Worm (Caenorhabditis elegans): ENCODE measurements around the gene R04E5.8.
A peak's percentile ranks its signal among the peaks of the same experiment; 100 is the strongest.

R04E5.8 gene

DNA sequence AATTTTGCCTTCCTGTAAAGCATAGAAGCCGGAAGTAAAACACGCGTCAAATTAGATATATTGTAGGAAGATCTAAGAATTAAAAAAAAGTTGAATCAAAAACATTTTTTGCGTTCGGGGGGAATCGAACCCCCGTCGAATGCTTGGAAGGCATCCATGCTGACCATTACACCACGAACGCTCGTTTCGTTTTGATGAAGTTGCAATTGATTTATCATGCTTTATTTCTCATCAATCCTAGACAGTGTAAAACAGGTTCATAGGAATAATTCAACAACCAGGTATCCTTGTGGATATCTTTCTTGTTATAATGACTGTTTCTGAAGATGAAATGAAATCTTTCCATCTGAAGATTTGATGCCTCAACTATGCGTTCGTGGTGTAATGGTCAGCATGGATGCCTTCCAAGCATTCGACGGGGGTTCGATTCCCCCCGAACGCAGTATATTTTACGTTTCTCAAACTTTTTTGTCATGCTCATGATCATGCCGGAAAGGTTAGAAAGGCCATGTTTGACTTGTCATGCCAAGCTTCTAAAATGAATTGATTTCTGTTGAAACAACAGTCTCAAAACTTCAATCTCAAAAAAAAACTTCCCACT, 14.0 kb upstream of the R04E5.8 start (continued):
- no peak for TF ChIP-seq zim-3 (tag; optimal IDR thresholded peaks at IDR 0.05)
- no peak for TF ChIP-seq F33H1.4 (GFP tag; IDR thresholded peaks at IDR 0.05)
- no peak for TF ChIP-seq attf-6 (GFP tag; IDR thresholded peaks at IDR 0.05)
- no peak for TF ChIP-seq cebp-1 (GFP tag; IDR thresholded peaks at IDR 0.05)
- peak; percentile 29 for TF ChIP-seq cebp-1 (tag; optimal IDR thresholded peaks at IDR 0.05)
- TF ChIP-seq F57C9.4 (tag; optimal IDR thresholded peaks at IDR 0.05), result no peak
- TF ChIP-seq F49E8.2 (tag; optimal IDR thresholded peaks at IDR 0.05; ENCODE audit: insufficient read depth), result no peak
- no peak for TF ChIP-seq ztf-22 (GFP tag; optimal IDR thresholded peaks at IDR 0.05)
- TF ChIP-seq ceh-91 (GFP tag; IDR thresholded peaks at IDR 0.05), result no peak
- TF ChIP-seq repo-1 (tag; optimal IDR thresholded peaks at IDR 0.05), result no peak
- no peak for TF ChIP-seq nhr-120 (GFP tag; IDR thresholded peaks at IDR 0.05)
- TF ChIP-seq xnd-1 (tag; optimal IDR thresholded peaks at IDR 0.05), result no peak
- TF ChIP-seq ztf-28 (GFP tag; IDR thresholded peaks at IDR 0.05), result no peak
- no peak for TF ChIP-seq C06A6.2 (GFP tag; conservative IDR thresholded peaks at IDR 0.05)
- TF ChIP-seq rpc-1 (optimal IDR thresholded peaks at IDR 0.05), result peak; percentile 88
- TF ChIP-seq rpc-1 (tag; optimal IDR thresholded peaks at IDR 0.05), result peak; percentile 86
- TF ChIP-seq egl-44 (GFP tag; IDR thresholded peaks at IDR 0.05), result no peak
- no peak for TF ChIP-seq B0336.3 (GFP tag; IDR thresholded peaks at IDR 0.05)
- no peak for TF ChIP-seq ztf-3 (GFP tag; optimal IDR thresholded peaks at IDR 0.05)
- no peak for TF ChIP-seq ceh-58 (GFP tag; IDR thresholded peaks at IDR 0.05)
- TF ChIP-seq zfh-2 (GFP tag; conservative IDR thresholded peaks at IDR 0.05), result no peak
- no peak for TF ChIP-seq unc-62 (GFP tag; optimal IDR thresholded peaks at IDR 0.05)
- 0 out of 2 replicates have a peak, but pooled peaks have one; percentile 43 for TF ChIP-seq nfyb-1 (GFP tag; IDR thresholded peaks at IDR 0.05)
- no peak for TF ChIP-seq mxl-1 (tag; optimal IDR thresholded peaks at IDR 0.05)
- no peak for TF ChIP-seq ceh-27 (GFP tag; optimal IDR thresholded peaks at IDR 0.05)
- no peak for TF ChIP-seq C17E4.6 (GFP tag; IDR thresholded peaks at IDR 0.05)
- TF ChIP-seq hmg-20 (GFP tag; IDR thresholded peaks at IDR 0.05), result peak; percentile 13; the same call in 1 of the 2 replicates
- TF ChIP-seq F55B11.4 (tag; optimal IDR thresholded peaks at IDR 0.05; ENCODE audit: borderline replicate concordance, insufficient read depth), result no peak
- no peak for TF ChIP-seq lag-1 (GFP tag; IDR thresholded peaks at IDR 0.05)
- TF ChIP-seq athp-1 (tag; optimal IDR thresholded peaks at IDR 0.05), result no peak
- no peak for TF ChIP-seq fkh-3 (tag; optimal IDR thresholded peaks at IDR 0.05)
- no peak for TF ChIP-seq Y95B8A.8 (GFP tag; IDR thresholded peaks at IDR 0.05)
- TF ChIP-seq attf-5 (GFP tag; optimal IDR thresholded peaks at IDR 0.05), result peak; percentile 18
- no peak for TF ChIP-seq rcor-1 (GFP tag; IDR thresholded peaks at IDR 0.05)
- TF ChIP-seq lin-40 (tag; optimal IDR thresholded peaks at IDR 0.05), result peak; percentile 54
- no peak for TF ChIP-seq lsl-1 (GFP tag; optimal IDR thresholded peaks at IDR 0.05)
- TF ChIP-seq ceh-40 (GFP tag; IDR thresholded peaks at IDR 0.05), result no peak
- peak; percentile 56 for TF ChIP-seq hmg-1.2 (GFP tag; IDR thresholded peaks at IDR 0.05)
- TF ChIP-seq snpc-3.4 (tag; optimal IDR thresholded peaks at IDR 0.05), result peak; percentile 43
- no peak for TF ChIP-seq gei-17 (GFP tag; optimal IDR thresholded peaks at IDR 0.05)
- TF ChIP-seq dpl-1 (GFP tag; optimal IDR thresholded peaks at IDR 0.05), result no peak
- no peak for TF ChIP-seq somi-1 (GFP tag; optimal IDR thresholded peaks at IDR 0.05)
- TF ChIP-seq let-526 (GFP tag; IDR thresholded peaks at IDR 0.05), result no peak
- TF ChIP-seq lsy-27 (tag; optimal IDR thresholded peaks at IDR 0.05; ENCODE audit: borderline replicate concordance, insufficient read depth), result peak; percentile 59
- TF ChIP-seq Y56A3A.18 (GFP tag; IDR thresholded peaks at IDR 0.05), result peak; percentile 77; the same call in 1 of the 2 replicates
- TF ChIP-seq egrh-3 (GFP tag; IDR thresholded peaks at IDR 0.05), result no peak
- TF ChIP-seq hlh-26 (GFP tag; conservative IDR thresholded peaks at IDR 0.05), result no peak
- TF ChIP-seq madf-8 (GFP tag; conservative IDR thresholded peaks at IDR 0.05), result no peak
- no peak for TF ChIP-seq K12H6.12 (tag; optimal IDR thresholded peaks at IDR 0.05)

All from whole organism, young adult.